Worm (Caenorhabditis elegans) whole organism, L3 larva: ENCODE measurements around the gene arrd-12.

Source experiments
- R02D3.7 ChIP-seq: fragments of 150-350 bp; optimal IDR thresholded peaks from 2 replicates; lab custom pipeline; 2014; ENCODE audit warnings: missing biosample characterization, missing genetic modification characterization
- nhr-23 ChIP-seq: fragments of 150-350 bp; optimal IDR thresholded peaks from 2 replicates; lab custom pipeline; 2014; ENCODE audit warnings: missing biosample characterization, missing genetic modification reagents, missing genetic modification characterization
- nhr-237 ChIP-seq: fragments of 150-350 bp; optimal IDR thresholded peaks from 2 replicates; lab custom pipeline; 2014; ENCODE audit warnings: missing biosample characterization, missing genetic modification characterization
- nhr-25 ChIP-seq: sonication (generic microtip); optimal IDR thresholded peaks from 2 replicates; lab custom pipeline; 2017; ENCODE audit warnings: missing biosample characterization, missing genetic modification characterization
- ztf-4 ChIP-seq: fragments of 150-350 bp; optimal IDR thresholded peaks from 2 replicates; lab custom pipeline; 2014; ENCODE audit warnings: missing biosample characterization, missing genetic modification characterization

ce11 chrII:13725793-13726192 is 40.3 kb upstream of the arrd-12 start, which contains the start of the genes Y54G9A.7 and bub-3:
- no peak for TF ChIP-seq R02D3.7
- no peak for TF ChIP-seq ztf-4 (tag; lab: Kevin White, UChicago)
- TF ChIP-seq nhr-237 (tag; lab: Kevin White, UChicago) = no peak
- TF ChIP-seq nhr-23 (tag; lab: Kevin White, UChicago) = no peak
- TF ChIP-seq nhr-25 (tag; lab: Kevin White, UChicago) = no peak
